Worm (Caenorhabditis elegans) whole organism, late embryonic: ENCODE measurements around the gene F45F2.9.

Source experiments
- C08G9.2 ChIP-seq: sonication (generic microtip); optimal IDR thresholded peaks from 2 replicates; lab custom pipeline; 2016; ENCODE audit warnings: mild to moderate bottlenecking, missing genetic modification characterization, moderate library complexity, missing compliant biosample characterization
- K02D7.2 ChIP-seq: sonication (generic microtip); optimal IDR thresholded peaks from 2 replicates; lab custom pipeline; 2017; ENCODE audit warnings: mild to moderate bottlenecking, missing genetic modification characterization, missing compliant biosample characterization
- K09A11.1 ChIP-seq: sonication (generic microtip); optimal IDR thresholded peaks from 2 replicates; lab custom pipeline; 2017; ENCODE audit warnings: antibody characterized with exemption, mild to moderate bottlenecking, missing genetic modification characterization, missing compliant biosample characterization; ENCODE audit not compliant: insufficient read depth
- T23F11.4 ChIP-seq: fragments of 200-800 bp; sonication (Bioruptor generic); optimal IDR thresholded peaks from 2 replicates; lab custom pipeline; 2018; ENCODE audit warnings: mild to moderate bottlenecking, missing genetic modification characterization, missing compliant biosample characterization
- Y22D7AL.16 ChIP-seq: sonication (generic microtip); optimal IDR thresholded peaks from 2 replicates; lab custom pipeline; 2016; ENCODE audit warnings: missing genetic modification characterization, missing compliant biosample characterization
- ahr-1 ChIP-seq: sonication (generic microtip); optimal IDR thresholded peaks from 2 replicates; lab custom pipeline; 2016; ENCODE audit warnings: missing genetic modification characterization, missing compliant biosample characterization
- ama-1 ChIP-seq: fragments of 150-350 bp; optimal IDR thresholded peaks from 2 replicates; lab custom pipeline; 2014
- ceh-14 ChIP-seq: sonication (generic microtip); optimal IDR thresholded peaks from 2 replicates; lab custom pipeline; 2016; ENCODE audit warnings: missing genotype, missing genetic modification characterization, missing compliant biosample characterization
- ceh-19 ChIP-seq: fragments of 200-800 bp; sonication (Bioruptor generic); optimal IDR thresholded peaks from 2 replicates; lab custom pipeline; 2018; ENCODE audit warnings: mild to moderate bottlenecking, missing genetic modification characterization, missing compliant biosample characterization
- ceh-2 ChIP-seq: sonication (generic microtip); optimal IDR thresholded peaks from 2 replicates; lab custom pipeline; 2016; ENCODE audit warnings: missing genotype, missing genetic modification characterization, missing compliant biosample characterization
- ceh-24 ChIP-seq: sonication (generic microtip); optimal IDR thresholded peaks from 2 replicates; lab custom pipeline; 2016; ENCODE audit warnings: mild to moderate bottlenecking, missing genetic modification characterization, missing compliant biosample characterization
- ceh-48 ChIP-seq: sonication (generic microtip); optimal IDR thresholded peaks from 2 replicates; lab custom pipeline; 2016; ENCODE audit warnings: missing genetic modification characterization, inconsistent platforms, missing compliant biosample characterization
- ceh-6 ChIP-seq: fragments of 200-800 bp; sonication (Bioruptor generic); optimal IDR thresholded peaks from 2 replicates; lab custom pipeline; 2018; ENCODE audit warnings: mild to moderate bottlenecking, missing genetic modification characterization, missing compliant biosample characterization
- ceh-9 ChIP-seq: sonication (generic microtip); optimal IDR thresholded peaks from 2 replicates; lab custom pipeline; 2016; ENCODE audit warnings: mild to moderate bottlenecking, missing genetic modification characterization, inconsistent platforms, missing compliant biosample characterization
- che-1 ChIP-seq: sonication (generic microtip); optimal IDR thresholded peaks from 2 replicates; lab custom pipeline; 2016; ENCODE audit warnings: mild to moderate bottlenecking, missing genetic modification characterization, missing compliant biosample characterization
- dmd-4 ChIP-seq: sonication (generic microtip); optimal IDR thresholded peaks from 2 replicates; lab custom pipeline; 2016; ENCODE audit warnings: borderline replicate concordance, missing genetic modification characterization, missing compliant biosample characterization
- dve-1 ChIP-seq: sonication (generic microtip); optimal IDR thresholded peaks from 2 replicates; lab custom pipeline; 2017; ENCODE audit warnings: antibody characterized with exemption, mild to moderate bottlenecking, missing genetic modification characterization, missing compliant biosample characterization
- elt-2 ChIP-seq: sonication (generic microtip); optimal IDR thresholded peaks from 2 replicates; lab custom pipeline; 2016; ENCODE audit warnings: missing genetic modification reagents, missing genetic modification characterization, missing compliant biosample characterization
- ets-4 ChIP-seq: sonication (generic microtip); optimal IDR thresholded peaks from 2 replicates; lab custom pipeline; 2016; ENCODE audit warnings: missing genetic modification characterization, missing compliant biosample characterization
- eyg-1 ChIP-seq: sonication (generic microtip); optimal IDR thresholded peaks from 2 replicates; lab custom pipeline; 2016; ENCODE audit warnings: missing genotype, missing genetic modification characterization, missing compliant biosample characterization
- fax-1 ChIP-seq: sonication (generic microtip); optimal IDR thresholded peaks from 2 replicates; lab custom pipeline; 2016; ENCODE audit warnings: missing genotype, missing genetic modification characterization, missing compliant biosample characterization
- fkh-10 ChIP-seq: fragments of 150-350 bp; optimal IDR thresholded peaks from 2 replicates; lab custom pipeline; 2014; ENCODE audit warnings: missing biosample characterization, missing genetic modification reagents, missing genetic modification characterization
- hlh-15 ChIP-seq: sonication (generic microtip); optimal IDR thresholded peaks from 2 replicates; lab custom pipeline; 2016; ENCODE audit warnings: missing genetic modification characterization, missing compliant biosample characterization
- hlh-6 ChIP-seq: sonication (generic microtip); optimal IDR thresholded peaks from 2 replicates; lab custom pipeline; 2016; ENCODE audit warnings: missing genotype, missing genetic modification characterization, missing compliant biosample characterization
- hlh-8 ChIP-seq: sonication (generic microtip); optimal IDR thresholded peaks from 2 replicates; lab custom pipeline; 2016; ENCODE audit warnings: missing genotype, missing genetic modification characterization, missing compliant biosample characterization
- lim-6 ChIP-seq: sonication (generic microtip); optimal IDR thresholded peaks from 2 replicates; lab custom pipeline; 2016; ENCODE audit warnings: missing genetic modification characterization, missing compliant biosample characterization
- lin-11 ChIP-seq: fragments of 200-800 bp; sonication (Bioruptor generic); optimal IDR thresholded peaks from 2 replicates; lab custom pipeline; 2018; ENCODE audit warnings: mild to moderate bottlenecking, missing genetic modification characterization, missing compliant biosample characterization
- nfya-1 ChIP-seq: sonication (generic microtip); optimal IDR thresholded peaks from 2 replicates; lab custom pipeline; 2017; ENCODE audit warnings: missing genetic modification characterization, mild to moderate bottlenecking, missing compliant biosample characterization, antibody characterized with exemption, moderate library complexity
- nhr-232 ChIP-seq: sonication (generic microtip); optimal IDR thresholded peaks from 2 replicates; lab custom pipeline; 2016; ENCODE audit warnings: missing genetic modification characterization, missing compliant biosample characterization
- pag-3 ChIP-seq: sonication (generic microtip); optimal IDR thresholded peaks from 2 replicates; lab custom pipeline; 2016; ENCODE audit warnings: missing compliant biosample characterization, missing genetic modification characterization, borderline replicate concordance
- pat-9 ChIP-seq: fragments of 200-800 bp; sonication (Bioruptor generic); optimal IDR thresholded peaks from 2 replicates; lab custom pipeline; 2018; ENCODE audit warnings: mild to moderate bottlenecking, missing genetic modification characterization, moderate library complexity, missing compliant biosample characterization
- pax-1 ChIP-seq: fragments of 150-350 bp; optimal IDR thresholded peaks from 2 replicates; lab custom pipeline; 2014; ENCODE audit warnings: missing biosample characterization, missing genetic modification characterization
- pha-2 ChIP-seq: sonication (generic microtip); optimal IDR thresholded peaks from 2 replicates; lab custom pipeline; 2017; ENCODE audit warnings: mild to moderate bottlenecking, missing genetic modification characterization, missing compliant biosample characterization
- pha-4 ChIP-seq: fragments of 150-350 bp; optimal IDR thresholded peaks from 2 replicates; lab custom pipeline; 2018; ENCODE audit warnings: missing biosample characterization, missing genetic modification reagents, missing genetic modification characterization
- pqm-1 ChIP-seq: sonication (generic microtip); optimal IDR thresholded peaks from 2 replicates; lab custom pipeline; 2016; ENCODE audit warnings: missing genetic modification characterization, missing compliant biosample characterization
- ref-2 ChIP-seq: sonication (generic microtip); optimal IDR thresholded peaks from 2 replicates; lab custom pipeline; 2016; ENCODE audit warnings: missing genetic modification characterization, missing compliant biosample characterization
- sox-2 ChIP-seq: fragments of 200-800 bp; sonication (Bioruptor generic); IDR thresholded peaks from 2 replicates; pipeline ENCODE4 v1.3.6; 2022; ENCODE audit warnings: missing genetic modification reagents, missing genetic modification characterization, missing compliant biosample characterization
- syd-9 ChIP-seq: sonication (generic microtip); optimal IDR thresholded peaks from 2 replicates; lab custom pipeline; 2016; ENCODE audit warnings: mild to moderate bottlenecking, missing genetic modification characterization, moderate library complexity, missing compliant biosample characterization
- tbx-2 ChIP-seq: sonication (generic microtip); optimal IDR thresholded peaks from 2 replicates; lab custom pipeline; 2016; ENCODE audit warnings: missing genetic modification characterization, missing compliant biosample characterization
- tbx-7 ChIP-seq: sonication (generic microtip); optimal IDR thresholded peaks from 2 replicates; lab custom pipeline; 2016; ENCODE audit warnings: missing genotype, missing genetic modification characterization, missing compliant biosample characterization
- unc-42 ChIP-seq: sonication (generic microtip); optimal IDR thresholded peaks from 2 replicates; lab custom pipeline; 2016; ENCODE audit warnings: missing genotype, missing genetic modification characterization, missing compliant biosample characterization
- unc-55 ChIP-seq: sonication (generic microtip); optimal IDR thresholded peaks from 2 replicates; lab custom pipeline; 2017; ENCODE audit warnings: missing biosample characterization, missing genetic modification reagents, missing genetic modification characterization

F45F2.9 gene

DNA sequence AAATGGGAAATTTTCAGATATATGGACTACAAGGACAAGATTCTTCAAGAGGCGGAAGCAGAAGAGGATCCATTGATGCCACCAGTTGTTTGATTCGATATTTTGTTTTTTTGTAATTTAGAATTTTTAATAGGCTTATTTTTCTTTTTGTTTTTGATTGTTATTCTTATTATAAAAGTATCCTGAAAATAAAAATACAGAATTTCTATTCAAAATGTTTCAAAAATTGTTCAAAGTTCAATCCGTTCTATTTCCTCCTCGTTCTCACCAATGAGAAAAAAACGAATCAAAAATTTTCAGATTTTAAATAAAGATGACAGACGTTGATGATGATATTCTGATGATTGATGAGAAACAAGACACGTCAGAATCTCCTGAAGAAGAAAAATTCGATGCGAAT is 44.5 kb downstream of the F45F2.9 start, which contains the start of gene phf-30:
Gene phf-30, plus strand, starts transcription at position 301 of the 400 bp plus-strand sequence.
- TF ChIP-seq ceh-2 (tag; lab: Kevin White, UChicago) (no peak), fax-1 (no peak), pqm-1 (no peak), eyg-1 (tag; lab: Kevin White, UChicago) (no peak), ceh-24 (tag; lab: Kevin White, UChicago) (no peak), tbx-7 (tag; lab: Kevin White, UChicago) (no peak), ets-4 (no peak), hlh-15 (tag; lab: Kevin White, UChicago) (no peak), ceh-14 (tag; lab: Kevin White, UChicago) (no peak), dve-1 (tag; lab: Kevin White, UChicago) (no peak), pax-1 (tag; lab: Kevin White, UChicago) (no peak), pha-2 (no peak), K09A11.1 (tag; lab: Kevin White, UChicago) (no peak), ama-1 (no peak), elt-2 (no peak)

- TF ChIP-seq ceh-2 (tag; lab: Kevin White, UChicago) = no peak
- TF ChIP-seq T23F11.4 (GFP tag; lab: Kevin White, UChicago) = no peak
- TF ChIP-seq pat-9 (tag; lab: Kevin White, UChicago) = no peak
- no peak for TF ChIP-seq nfya-1 (tag; lab: Kevin White, UChicago)
- no peak for TF ChIP-seq fkh-10
- TF ChIP-seq unc-55 (GFP tag; lab: Kevin White, UChicago) = no peak
- no peak for TF ChIP-seq unc-42 (tag; lab: Kevin White, UChicago)
- no peak for TF ChIP-seq dmd-4 (tag; lab: Kevin White, UChicago)
- TF ChIP-seq hlh-8 = no peak
- TF ChIP-seq ceh-48 = no peak
- TF ChIP-seq K02D7.2 (tag; lab: Kevin White, UChicago) = no peak
- no peak for TF ChIP-seq tbx-2 (tag; lab: Kevin White, UChicago)
- no peak for TF ChIP-seq Y22D7AL.16
- TF ChIP-seq ama-1 = no peak
- no peak for TF ChIP-seq ets-4
- no peak for TF ChIP-seq pha-4
- TF ChIP-seq ref-2 (tag; lab: Kevin White, UChicago) = no peak
- TF ChIP-seq ahr-1 (tag; lab: Kevin White, UChicago) = no peak
Measured at ce11 chrV:8467031-8467430, 46.2 kb downstream of the F45F2.9 start, which contains the start of gene mrpl-4. Gene mrpl-4 (plus strand): TSS chrV:8467265.

DNA sequence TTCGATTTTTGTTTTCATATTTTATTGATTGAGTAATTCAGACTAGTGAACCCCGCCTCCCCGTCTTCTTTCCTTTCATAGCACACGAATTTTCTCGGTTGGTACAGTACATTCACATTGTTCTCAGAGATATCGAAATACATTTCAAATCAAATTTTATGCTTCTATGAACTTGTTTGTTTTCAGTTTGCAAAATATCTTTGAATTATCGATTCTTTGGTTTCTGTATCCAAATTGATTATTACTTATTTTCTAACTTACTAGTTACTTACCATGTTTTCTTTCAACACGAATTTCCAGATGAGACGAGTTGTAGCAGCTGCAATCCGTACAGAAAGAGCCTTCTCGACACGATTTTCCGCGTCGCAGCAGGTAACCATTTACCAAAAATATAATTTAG is 47.9 kb downstream of the F45F2.9 start, which contains the start of gene mrps-2:
Gene mrps-2, plus strand, starts transcription at position 301 of the 400 bp plus-strand sequence.
- TF ChIP-seq lin-11 (tag; lab: Kevin White, UChicago) (no peak), che-1 (tag; lab: Kevin White, UChicago) (no peak), ets-4 (no peak), nhr-232 (tag; lab: Kevin White, UChicago) (no peak), sox-2 (GFP tag; lab: Robert Waterston, UW) (no peak), T23F11.4 (GFP tag; lab: Kevin White, UChicago) (no peak), lim-6 (no peak), pag-3 (tag; lab: Kevin White, UChicago) (no peak), ceh-9 (tag; lab: Kevin White, UChicago) (no peak), eyg-1 (tag; lab: Kevin White, UChicago) (no peak), syd-9 (tag; lab: Kevin White, UChicago) (no peak), dmd-4 (tag; lab: Kevin White, UChicago) (no peak), ceh-19 (no peak), ceh-24 (tag; lab: Kevin White, UChicago) (no peak), C08G9.2 (tag; lab: Kevin White, UChicago) (no peak), ceh-6 (no peak), hlh-6 (tag; lab: Kevin White, UChicago) (no peak)
